Worm (Caenorhabditis elegans): ENCODE data around the gene hlh-12.

Gene hlh-12

DNA sequence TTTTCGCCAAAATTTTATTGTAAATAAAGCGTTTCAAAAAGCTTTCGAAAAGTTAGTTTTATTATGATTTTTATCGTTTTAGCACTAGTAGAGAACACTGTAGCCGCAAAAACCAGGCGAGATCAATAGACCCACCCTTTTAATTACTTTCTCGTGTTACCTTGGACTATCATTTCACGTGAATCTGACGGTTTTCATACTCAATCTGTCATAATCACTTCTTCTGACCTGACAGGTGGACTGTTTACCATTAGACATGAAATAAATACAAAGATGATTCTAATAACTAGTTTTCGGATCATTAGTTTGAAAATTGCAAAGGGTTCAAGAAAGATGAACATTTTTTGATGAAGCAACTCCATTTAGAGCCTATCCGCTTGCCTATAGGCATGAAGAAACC lies 16.2 kb downstream of the hlh-12 start:
- TF ChIP-seq ekl-4 (GFP tag; IDR thresholded peaks at IDR 0.05) (no peak), unc-62 (GFP tag; optimal IDR thresholded peaks at IDR 0.05) (peak; percentile 43), egrh-3 (GFP tag; IDR thresholded peaks at IDR 0.05) (no peak), madf-10 (tag; optimal IDR thresholded peaks at IDR 0.05) (no peak)

DNA sequence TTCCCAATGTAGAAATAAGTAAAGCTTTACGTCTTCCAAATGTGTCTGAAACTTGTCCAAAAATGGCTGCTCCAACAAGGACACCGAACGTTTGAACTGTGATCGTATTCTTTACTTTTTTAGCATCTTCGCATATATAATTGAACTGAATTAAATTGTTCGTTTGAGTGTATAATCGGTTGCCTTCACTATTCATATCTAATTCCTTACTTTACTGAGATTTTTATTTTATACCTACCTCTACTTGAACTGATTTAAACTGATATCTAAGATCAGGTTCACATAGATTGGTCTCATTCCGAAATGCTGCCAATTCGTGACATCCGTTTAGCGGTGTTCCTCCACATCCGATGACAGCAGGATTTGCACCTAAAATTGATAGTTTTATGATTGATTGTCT lies 16.9 kb downstream of the hlh-12 start:
- TF ChIP-seq ekl-4 (GFP tag; IDR thresholded peaks at IDR 0.05): no peak
- no peak for TF ChIP-seq ztf-22 (GFP tag; optimal IDR thresholded peaks at IDR 0.05)
- no peak for TF ChIP-seq xnd-1 (tag; optimal IDR thresholded peaks at IDR 0.05)

DNA sequence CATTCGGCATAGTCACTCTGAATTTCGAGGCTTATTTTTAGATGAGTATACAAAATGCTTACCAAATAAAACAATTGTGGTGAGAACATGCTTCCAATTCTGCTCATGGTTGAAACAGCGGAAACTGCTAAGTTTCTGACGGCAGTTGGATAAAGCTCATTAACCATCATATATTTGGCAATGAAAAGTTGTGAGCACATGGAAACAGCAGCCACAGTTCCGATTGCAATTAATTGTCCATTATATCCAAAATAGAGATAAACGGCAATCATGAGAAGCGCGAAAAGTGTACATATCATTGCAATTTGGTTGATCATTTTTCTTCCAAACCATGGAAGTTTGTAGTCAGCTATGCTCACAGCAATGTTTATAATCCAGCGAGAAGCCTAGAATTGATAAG lies 18.1 kb downstream of the hlh-12 start:
- TF ChIP-seq rpc-1 (optimal IDR thresholded peaks at IDR 0.05) (no peak), rpc-1 (tag; optimal IDR thresholded peaks at IDR 0.05) (no peak), ztf-18 (tag; optimal IDR thresholded peaks at IDR 0.05) (no peak), F39B2.1 (GFP tag; IDR thresholded peaks at IDR 0.05) (no peak), lsy-27 (tag; optimal IDR thresholded peaks at IDR 0.05; ENCODE audit: borderline replicate concordance, insufficient read depth) (no peak), attf-6 (GFP tag; IDR thresholded peaks at IDR 0.05) (no peak), nhr-120 (GFP tag; IDR thresholded peaks at IDR 0.05) (no peak), Y56A3A.18 (GFP tag; IDR thresholded peaks at IDR 0.05) (no peak), unc-62 (GFP tag; optimal IDR thresholded peaks at IDR 0.05) (no peak), T07F8.4 (tag; optimal IDR thresholded peaks at IDR 0.05) (no peak), nhr-27 (tag; optimal IDR thresholded peaks at IDR 0.05) (no peak), B0019.2 (GFP tag; conservative IDR thresholded peaks at IDR 0.05) (no peak), lin-26 (GFP tag; IDR thresholded peaks at IDR 0.05) (no peak), chd-7 (tag; optimal IDR thresholded peaks at IDR 0.05) (no peak)

DNA sequence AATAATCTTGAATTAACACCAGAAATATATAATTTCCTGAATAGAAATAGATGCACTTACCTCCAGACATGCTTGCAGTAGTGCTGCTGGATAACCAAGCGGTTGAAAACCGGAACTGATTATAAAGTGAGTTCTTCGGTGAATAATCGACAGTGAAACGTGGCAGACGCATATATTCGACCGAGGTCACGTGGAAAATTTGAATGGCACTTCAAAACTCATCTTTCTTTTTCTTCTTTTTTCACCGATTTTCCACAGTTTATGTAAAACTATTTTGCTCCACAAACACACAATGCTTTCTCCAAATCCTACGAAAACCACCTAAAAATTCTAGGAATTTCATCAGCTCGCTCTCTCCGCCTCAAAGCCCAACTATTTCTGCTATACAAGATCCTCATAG lies 19.0 kb downstream of the hlh-12 start, which contains the start of gene ant-1.4:
ant-1.4 (minus strand) TSS at position 101 of the 400 bp plus-strand sequence.
- TF ChIP-seq B0019.2 (GFP tag; conservative IDR thresholded peaks at IDR 0.05) (no peak), F22D6.2 (tag; optimal IDR thresholded peaks at IDR 0.05) (no peak), die-1 (tag; optimal IDR thresholded peaks at IDR 0.05) (no peak), egrh-3 (GFP tag; IDR thresholded peaks at IDR 0.05) (no peak), ztf-22 (GFP tag; optimal IDR thresholded peaks at IDR 0.05) (no peak), F49E8.2 (tag; optimal IDR thresholded peaks at IDR 0.05; ENCODE audit: insufficient read depth) (no peak), B0261.1 (tag; optimal IDR thresholded peaks at IDR 0.05) (no peak), attf-3 (GFP tag; conservative IDR thresholded peaks at IDR 0.05) (no peak), nhr-90 (tag; optimal IDR thresholded peaks at IDR 0.05) (no peak), nfya-1 (tag; optimal IDR thresholded peaks at IDR 0.05; ENCODE audit: borderline replicate concordance, insufficient read depth) (no peak)

DNA sequence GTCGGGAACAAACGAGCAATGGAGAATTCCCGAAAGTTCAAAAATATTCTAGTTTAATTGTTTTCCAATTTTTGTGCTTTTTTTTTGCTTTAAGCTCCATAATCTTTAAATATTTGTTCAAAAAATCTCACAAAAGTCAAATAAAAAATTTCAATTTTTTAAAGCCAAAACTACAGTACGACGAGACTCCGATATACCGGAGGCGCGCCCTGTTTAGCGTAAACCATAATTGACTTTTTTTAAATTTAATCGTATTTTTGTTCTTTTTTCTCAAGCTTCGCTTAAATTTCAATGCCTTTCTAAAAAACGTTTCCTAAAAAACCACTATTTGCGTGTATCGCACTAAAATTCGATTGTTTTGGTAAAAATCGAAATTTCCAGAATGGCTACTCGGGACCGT lies 22.3 kb downstream of the hlh-12 start, which contains the start of gene syx-4:
syx-4 (plus strand) TSS at position 382 of the 400 bp plus-strand sequence.
- TF ChIP-seq attf-3 (GFP tag; conservative IDR thresholded peaks at IDR 0.05) (peak; percentile 82), F57A8.1 (GFP tag; optimal IDR thresholded peaks at IDR 0.05) (no peak), lsl-1 (GFP tag; optimal IDR thresholded peaks at IDR 0.05) (peak; percentile 25)

DNA sequence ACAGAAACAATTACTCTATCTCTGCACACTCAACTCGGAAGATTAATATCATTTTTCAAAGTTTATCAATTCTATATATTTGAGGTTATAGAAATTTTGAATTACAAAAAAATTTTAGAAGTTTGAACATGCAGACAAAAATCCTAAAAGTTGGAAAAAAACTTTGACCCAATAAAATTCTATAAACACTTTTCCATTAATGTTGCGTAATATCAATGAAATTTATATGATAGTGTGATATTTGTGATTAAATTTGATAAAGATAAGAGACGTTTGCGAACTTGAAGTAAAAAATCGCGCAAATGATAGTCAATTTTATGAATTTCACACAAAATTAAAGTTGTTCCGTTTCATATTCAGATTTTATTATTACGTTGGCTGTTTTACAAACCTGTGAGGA lies 25.2 kb downstream of the hlh-12 start:
- TF ChIP-seq nhr-80 (tag; optimal IDR thresholded peaks at IDR 0.05) (peak; percentile 3), Y53F4B.3 (GFP tag; IDR thresholded peaks at IDR 0.05) (no peak), ztf-6 (GFP tag; IDR thresholded peaks at IDR 0.05) (no peak), die-1 (tag; optimal IDR thresholded peaks at IDR 0.05) (no peak)

All from whole organism, young adult.